Fruit fly (Drosophila melanogaster): Measurements from ENCODE around the gene Josd.

- TF ChIP-seq CG7045 (GFP tag; optimal IDR thresholded peaks at IDR 0.05) (no peak), Hr96 (GFP tag; optimal IDR thresholded peaks at IDR 0.05) (no peak), CG1620 (GFP tag; optimal IDR thresholded peaks at IDR 0.05) (peak; percentile 7), CG33017 (tag; optimal IDR thresholded peaks at IDR 0.05) (no peak), kay (GFP tag; ENCODE audit: borderline replicate concordance) (no peak), CG7101 (tag; optimal IDR thresholded peaks at IDR 0.05) (no peak), cnc (optimal IDR thresholded peaks at IDR 0.05) (no peak), CG5204 (GFP tag; optimal IDR thresholded peaks at IDR 0.05) (no peak), CG14711 (tag; optimal IDR thresholded peaks at IDR 0.05) (no peak), Mnt (GFP tag; optimal IDR thresholded peaks at IDR 0.05) (peak; percentile 24)
These were observed at the start of gene Josd for dm6 chrX:6260900-6261299.

All from whole organism, adult.